Fruit fly (Drosophila melanogaster) whole organism, wandering third instar larva: ENCODE measurements around the gene soti.

Experiments
- Abd-B ChIP-seq: fragments of >200 bp; optimal IDR thresholded peaks from 2 replicates; lab custom pipeline; 2017; ENCODE audit warnings: missing biosample characterization, missing genetic modification characterization
- CG32264 ChIP-seq: fragments of 200-800 bp; sonication (Bioruptor generic); optimal IDR thresholded peaks from 2 replicates; lab custom pipeline; 2016; ENCODE audit warnings: missing biosample characterization, missing genetic modification characterization
- CG9705 ChIP-seq: fragments of 200-800 bp; sonication (Bioruptor generic); optimal IDR thresholded peaks from 2 replicates; lab custom pipeline; 2018; ENCODE audit warnings: missing biosample characterization, mild to moderate bottlenecking, missing genetic modification characterization
- Dfd ChIP-seq: fragments of >200 bp; optimal IDR thresholded peaks from 2 replicates; lab custom pipeline; 2017; ENCODE audit warnings: missing biosample characterization, missing genetic modification characterization
- Dif ChIP-seq: fragments of 200-275, 200-300 bp; sonication (Bioruptor generic); optimal IDR thresholded peaks from 2 replicates; lab custom pipeline; 2018; ENCODE audit warnings: missing biosample characterization, missing genetic modification characterization; ENCODE audit not compliant: partially characterized antibody
- HLH106 ChIP-seq: fragments of 200-800 bp; optimal IDR thresholded peaks from 3 replicates; lab custom pipeline; 2019; ENCODE audit warnings: missing biosample characterization, mild to moderate bottlenecking, missing genetic modification characterization, moderate library complexity
- N ChIP-seq: fragments of >200 bp; optimal IDR thresholded peaks from 2 replicates; lab custom pipeline; 2018; ENCODE audit warnings: missing biosample characterization, missing external identifiers, missing genetic modification characterization
- Rel ChIP-seq, 2 experiments: fragments of 200-800 bp; sonication (Bioruptor generic) in 1 of 2; optimal IDR thresholded peaks; 2 replicates in 1 of 2; 3 replicates in 1 of 2; lab custom pipeline; 2016 to 2019; ENCODE audit warnings: mild to moderate bottlenecking in 2 of 2, missing biosample characterization in 2 of 2, missing genetic modification characterization in 2 of 2, moderate library complexity in 1 of 2
- Sp1 ChIP-seq: fragments of 200-800 bp; sonication (Bioruptor generic); optimal IDR thresholded peaks from 3 replicates; lab custom pipeline; 2019; ENCODE audit warnings: missing biosample characterization, mild to moderate bottlenecking, missing genetic modification characterization, moderate library complexity
- lola ChIP-seq: fragments of >200 bp; optimal IDR thresholded peaks from 2 replicates; lab custom pipeline; 2017; ENCODE audit warnings: missing biosample characterization, missing genetic modification characterization
- psq ChIP-seq: fragments of 200-800 bp; sonication (Bioruptor generic); optimal IDR thresholded peaks from 3 replicates; lab custom pipeline; 2017; ENCODE audit warnings: missing biosample characterization, mild to moderate bottlenecking, missing genetic modification characterization, moderate library complexity
- sage ChIP-seq: fragments of 200-800 bp; sonication (Bioruptor generic); optimal IDR thresholded peaks from 2 replicates; lab custom pipeline; 2016; ENCODE audit warnings: missing biosample characterization, mild to moderate bottlenecking, missing genetic modification characterization

- TF ChIP-seq N: no peak
- TF ChIP-seq Sp1: no peak
- no peak for TF ChIP-seq Dfd (GFP tag; lab: Kevin White, UChicago)
- TF ChIP-seq Rel (GFP tag; optimal IDR thresholded peaks at IDR 0.05; lab: Kevin White, UChicago): no peak
- no peak for TF ChIP-seq Rel (tag; optimal IDR thresholded peaks at IDR 0.05; lab: Kevin White, UChicago)
- no peak for TF ChIP-seq sage (GFP tag; lab: Kevin White, UChicago)
- no peak for TF ChIP-seq Dif (GFP tag; lab: Kevin White, UChicago)
- TF ChIP-seq Abd-B (GFP tag; lab: Kevin White, UChicago): no peak
- TF ChIP-seq psq (GFP tag; lab: Kevin White, UChicago): no peak
- no peak for TF ChIP-seq lola (GFP tag; lab: Kevin White, UChicago)
- TF ChIP-seq HLH106 (tag; lab: Kevin White, UChicago): no peak
- no peak for TF ChIP-seq CG32264 (GFP tag; lab: Kevin White, UChicago)
- no peak for TF ChIP-seq CG9705 (GFP tag; lab: Kevin White, UChicago)
Measured at dm6 chr3R:14364156-14364555, 17.3 kb downstream of the soti start.
